Fruit fly (Drosophila melanogaster): ENCODE data around the gene Sec61gamma.

Sec61gamma gene

DNA sequence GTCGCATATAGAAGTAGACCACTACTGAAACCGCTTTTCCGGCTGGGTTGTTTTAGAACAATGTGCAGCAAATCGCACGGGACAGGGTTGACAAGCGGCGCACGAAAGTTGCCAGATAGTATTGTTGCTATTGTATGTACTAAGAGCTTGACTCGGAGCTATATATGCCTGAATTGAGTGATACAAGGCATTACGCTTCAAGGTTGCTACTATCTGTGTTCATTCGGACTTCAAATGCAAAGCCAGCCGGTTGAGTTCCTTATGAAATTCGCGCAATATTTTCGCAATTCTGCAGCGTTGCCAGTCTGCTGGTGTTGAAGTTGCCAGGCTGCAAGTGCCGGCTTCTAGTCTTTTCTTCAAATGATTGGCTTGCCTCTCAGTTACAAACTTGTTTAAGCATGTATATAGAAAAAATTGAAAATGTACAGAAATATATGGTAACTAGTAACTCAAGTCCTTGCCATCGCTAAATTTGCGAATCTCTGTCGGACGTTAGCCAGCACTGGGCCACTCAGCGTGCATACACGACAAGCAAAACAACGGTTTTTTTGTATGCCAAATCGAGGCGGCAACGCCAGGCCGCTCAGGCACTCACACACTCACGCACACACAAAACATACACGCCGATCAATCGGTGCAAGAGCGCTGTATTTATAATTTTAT, 8.8 kb downstream of the Sec61gamma start, which contains the start of the genes Ranbp21 and Elys (continued):
- TF ChIP-seq CG11504 (tag; optimal IDR thresholded peaks at IDR 0.05) = no peak
- TF ChIP-seq CG8290 (GFP tag; optimal IDR thresholded peaks at IDR 0.05) = no peak
- peak in 1 of 2 experiments; percentile 27 for TF ChIP-seq CG8290 (tag; optimal IDR thresholded peaks at IDR 0.05)
- TF ChIP-seq HLH54F (GFP tag; optimal IDR thresholded peaks at IDR 0.05) = peak; percentile 76
- TF ChIP-seq Dbx (GFP tag; IDR thresholded peaks at IDR 0.05) = peak; percentile 72
- peak; percentile 12 for TF ChIP-seq disco-r (GFP tag; optimal IDR thresholded peaks at IDR 0.05)
- peak; percentile 55 for TF ChIP-seq pzg (GFP tag; optimal IDR thresholded peaks at IDR 0.05)
- no peak for TF ChIP-seq CG11696 (GFP tag; IDR thresholded peaks at IDR 0.05)
- TF ChIP-seq wdn (GFP tag; IDR thresholded peaks at IDR 0.05) = 0 out of 2 replicates have a peak, but pooled peaks have one; percentile 14
- TF ChIP-seq cato (GFP tag; optimal IDR thresholded peaks at IDR 0.05; ENCODE audit: borderline replicate concordance) = no peak
- peak; percentile 61 for TF ChIP-seq E2f2 (GFP tag; IDR thresholded peaks at IDR 0.05)
- peak; percentile 38; the same call in 1 of the 2 replicates for TF ChIP-seq CG11247 (GFP tag; IDR thresholded peaks at IDR 0.05)
- no peak for TF ChIP-seq Tbp (GFP tag; optimal IDR thresholded peaks at IDR 0.05)
- TF ChIP-seq bcd (GFP tag; optimal IDR thresholded peaks at IDR 0.05) = no peak
- no peak for TF ChIP-seq Gsc (GFP tag; IDR thresholded peaks at IDR 0.05)
- TF ChIP-seq MESR4 (GFP tag; optimal IDR thresholded peaks at IDR 0.05) = peak; percentile 34
- TF ChIP-seq Atf3 (GFP tag; optimal IDR thresholded peaks at IDR 0.05) = peak; percentile 32
- TF ChIP-seq klu (GFP tag; IDR thresholded peaks at IDR 0.05) = peak; percentile 58
- TF ChIP-seq sisA (GFP tag; IDR thresholded peaks at IDR 0.05) = peak; percentile 66
- peak; percentile 14 for TF ChIP-seq her (GFP tag; optimal IDR thresholded peaks at IDR 0.05)
- TF ChIP-seq Abd-B (GFP tag; optimal IDR thresholded peaks at IDR 0.05) = peak; percentile 37
- no peak for TF ChIP-seq D19B (GFP tag; optimal IDR thresholded peaks at IDR 0.05)
- no peak for TF ChIP-seq Doc3 (GFP tag; IDR thresholded peaks at IDR 0.05; ENCODE audit: partially characterized antibody)
- peak; percentile 62 for TF ChIP-seq CG10543 (GFP tag; optimal IDR thresholded peaks at IDR 0.05)
- TF ChIP-seq CG15696 (tag; optimal IDR thresholded peaks at IDR 0.05) = no peak
- no peak for TF ChIP-seq CG18262 (tag; optimal IDR thresholded peaks at IDR 0.05)
- TF ChIP-seq onecut (GFP tag; IDR thresholded peaks at IDR 0.05) = peak; percentile 24; the same call in 1 of the 2 replicates
- TF ChIP-seq phol (tag; optimal IDR thresholded peaks at IDR 0.05) = peak; percentile 59
- TF ChIP-seq CG12071 (GFP tag; optimal IDR thresholded peaks at IDR 0.05) = no peak
- peak; percentile 20 for TF ChIP-seq CG17802 (tag; optimal IDR thresholded peaks at IDR 0.05)
- TF ChIP-seq TFAM (GFP tag; optimal IDR thresholded peaks at IDR 0.05) = no peak
- no peak for TF ChIP-seq CG2129 (GFP tag; IDR thresholded peaks at IDR 0.05; ENCODE audit: partially characterized antibody)
- TF ChIP-seq B-H1 (GFP tag; IDR thresholded peaks at IDR 0.05) = no peak
- TF ChIP-seq sima (GFP tag; optimal IDR thresholded peaks at IDR 0.05) = no peak
- TF ChIP-seq CoRest (tag; optimal IDR thresholded peaks at IDR 0.05) = peak; percentile 55
- TF ChIP-seq lov (optimal IDR thresholded peaks at IDR 0.05) = no peak
- TF ChIP-seq lov (GFP tag; IDR thresholded peaks at IDR 0.05) = no peak
- TF ChIP-seq vfl (GFP tag; optimal IDR thresholded peaks at IDR 0.05) = peak; percentile 26
- TF ChIP-seq danr (GFP tag; IDR thresholded peaks at IDR 0.05) = no peak
- no peak for TF ChIP-seq en (GFP tag; optimal IDR thresholded peaks at IDR 0.05)
- no peak for TF ChIP-seq CG1603 (tag; optimal IDR thresholded peaks at IDR 0.05)
- no peak for TF ChIP-seq CG31365 (tag; optimal IDR thresholded peaks at IDR 0.05)
- TF ChIP-seq CG17385 (GFP tag; optimal IDR thresholded peaks at IDR 0.05) = no peak
- peak; percentile 65 for TF ChIP-seq Dad (GFP tag; optimal IDR thresholded peaks at IDR 0.05)
- TF ChIP-seq Max (GFP tag; optimal IDR thresholded peaks at IDR 0.05) = peak; percentile 64
- TF ChIP-seq CG3065 (GFP tag; optimal IDR thresholded peaks at IDR 0.05) = no peak
- TF ChIP-seq CG5245 (GFP tag; optimal IDR thresholded peaks at IDR 0.05) = peak; percentile 28
- peak; percentile 45 for TF ChIP-seq CG12942 (GFP tag; optimal IDR thresholded peaks at IDR 0.05)
- TF ChIP-seq Camta (GFP tag; optimal IDR thresholded peaks at IDR 0.05) = peak; percentile 23
- TF ChIP-seq Lpt (GFP tag; optimal IDR thresholded peaks at IDR 0.05) = no peak
- TF ChIP-seq CG9797 (GFP tag; optimal IDR thresholded peaks at IDR 0.05) = peak; percentile 40

Data from whole organism, embryonic.